Worm (Caenorhabditis elegans) whole organism, L1 larva: ENCODE data around the gene algn-13.

Experiments used
- F16B12.6 ChIP-seq: fragments of 150-350 bp; optimal IDR thresholded peaks from 2 replicates; lab custom pipeline; 2014; ENCODE audit warnings: missing biosample characterization, missing genetic modification characterization
- Y116A8C.19 ChIP-seq: sonication (generic microtip); optimal IDR thresholded peaks from 2 replicates; lab custom pipeline; 2016; ENCODE audit warnings: missing compliant biosample characterization, missing genetic modification characterization, borderline replicate concordance
- aha-1 ChIP-seq: fragments of 150-350 bp; optimal IDR thresholded peaks from 2 replicates; lab custom pipeline; 2014; ENCODE audit warnings: missing biosample characterization, missing genetic modification characterization
- blmp-1 ChIP-seq: fragments of 150-350 bp; optimal IDR thresholded peaks from 2 replicates; lab custom pipeline; 2014; ENCODE audit warnings: missing biosample characterization, missing genetic modification characterization
- ceh-63 ChIP-seq: fragments of 200-800 bp; sonication (Bioruptor generic); optimal IDR thresholded peaks from 2 replicates; lab custom pipeline; 2018; ENCODE audit warnings: mild to moderate bottlenecking, missing genetic modification characterization, missing compliant biosample characterization
- ceh-8 ChIP-seq: fragments of 200-800 bp; sonication (Bioruptor generic); optimal IDR thresholded peaks from 2 replicates; lab custom pipeline; 2018; ENCODE audit warnings: mild to moderate bottlenecking, missing genetic modification characterization, moderate library complexity, missing compliant biosample characterization
- ceh-88 ChIP-seq: fragments of 200-800 bp; sonication (Bioruptor generic); IDR thresholded peaks from 2 replicates; pipeline ENCODE4 v1.3.6; 2022; ENCODE audit warnings: missing genetic modification characterization, missing compliant biosample characterization
- ceh-90 ChIP-seq: sonication (generic microtip); optimal IDR thresholded peaks from 2 replicates; lab custom pipeline; 2016; ENCODE audit warnings: missing genetic modification characterization, missing compliant biosample characterization
- ces-1 ChIP-seq: fragments of 150-350 bp; optimal IDR thresholded peaks from 2 replicates; lab custom pipeline; 2014; ENCODE audit warnings: missing biosample characterization, missing genetic modification reagents, missing genetic modification characterization
- dpl-1 ChIP-seq, 3 experiments: fragments of 150-350 bp in 2 of 3; sonication (generic microtip) in 1 of 3; optimal IDR thresholded peaks; 2 replicates each; lab custom pipeline; 2014 to 2017; ENCODE audit warnings: missing biosample characterization in 3 of 3, missing genetic modification characterization in 3 of 3, missing genetic modification reagents in 3 of 3
- dsc-1 ChIP-seq: sonication (generic microtip); optimal IDR thresholded peaks from 2 replicates; lab custom pipeline; 2016; ENCODE audit warnings: mild to moderate bottlenecking, missing genetic modification characterization, missing compliant biosample characterization
- efl-1 ChIP-seq, 4 experiments: fragments of 150-350 bp; optimal IDR thresholded peaks in 3 of 4; peaks in 1 of 4; 1 replicate in 1 of 4; 2 replicates in 3 of 4; lab custom pipeline; 2014; ENCODE audit warnings: missing biosample characterization in 2 of 4, missing genetic modification characterization in 2 of 4, missing genetic modification reagents in 2 of 4
- efl-3 ChIP-seq: fragments of 200-800 bp; sonication (Bioruptor generic); optimal IDR thresholded peaks from 2 replicates; lab custom pipeline; 2018; ENCODE audit warnings: mild to moderate bottlenecking, missing genetic modification characterization, missing compliant biosample characterization
- ets-5 ChIP-seq: fragments of 200-800 bp; sonication (Bioruptor generic); IDR thresholded peaks from 2 replicates; pipeline ENCODE4 v1.3.6; 2022; ENCODE audit warnings: missing genetic modification characterization, missing compliant biosample characterization
- hlh-17 ChIP-seq: fragments of 200-800 bp; sonication (Bioruptor generic); optimal IDR thresholded peaks from 2 replicates; lab custom pipeline; 2018; ENCODE audit warnings: missing genetic modification characterization, mild to moderate bottlenecking, missing compliant biosample characterization, moderate library complexity, borderline replicate concordance
- hpl-2 ChIP-seq: fragments of 150-350 bp; optimal IDR thresholded peaks from 2 replicates; lab custom pipeline; 2014; ENCODE audit warnings: missing biosample characterization, missing genetic modification reagents, missing genetic modification characterization
- isw-1 ChIP-seq: fragments of 200-800 bp; sonication (Bioruptor generic); IDR thresholded peaks from 2 replicates; pipeline ENCODE4 v1.3.6; 2022; ENCODE audit warnings: missing genetic modification characterization, missing compliant biosample characterization
- lin-13 ChIP-seq: fragments of 150-350 bp; optimal IDR thresholded peaks from 2 replicates; lab custom pipeline; 2014; ENCODE audit warnings: missing biosample characterization, missing genetic modification reagents, missing genetic modification characterization
- lin-39 ChIP-seq: fragments of 150-350 bp; optimal IDR thresholded peaks from 2 replicates; lab custom pipeline; 2014; ENCODE audit warnings: missing biosample characterization, missing genetic modification reagents, missing genetic modification characterization
- mef-2 ChIP-seq: fragments of 150-350 bp; optimal IDR thresholded peaks from 2 replicates; lab custom pipeline; 2014; ENCODE audit warnings: missing biosample characterization, missing genetic modification characterization
- nhr-11 ChIP-seq: fragments of 150-350 bp; optimal IDR thresholded peaks from 2 replicates; lab custom pipeline; 2014; ENCODE audit warnings: missing biosample characterization, missing genetic modification characterization
- nhr-77 ChIP-seq: fragments of 150-350 bp; optimal IDR thresholded peaks from 2 replicates; lab custom pipeline; 2014; ENCODE audit warnings: missing biosample characterization, missing genetic modification characterization
- nhr-84 ChIP-seq: sonication (generic microtip); optimal IDR thresholded peaks from 2 replicates; lab custom pipeline; 2017; ENCODE audit warnings: missing biosample characterization, missing genetic modification characterization
- nhr-90 ChIP-seq: sonication (generic microtip); optimal IDR thresholded peaks from 2 replicates; lab custom pipeline; 2016; ENCODE audit warnings: mild to moderate bottlenecking, missing genetic modification characterization, missing compliant biosample characterization; ENCODE audit not compliant: poor library complexity
- pax-3 ChIP-seq: fragments of 200-800 bp; sonication (Bioruptor generic); optimal IDR thresholded peaks from 2 replicates; lab custom pipeline; 2018; ENCODE audit warnings: mild to moderate bottlenecking, missing genetic modification characterization, moderate library complexity, missing compliant biosample characterization
- pqm-1 ChIP-seq: sonication (generic microtip); optimal IDR thresholded peaks from 3 replicates; lab custom pipeline; 2017; ENCODE audit warnings: missing biosample characterization, missing genetic modification characterization
- rnt-1 ChIP-seq: sonication (generic microtip); optimal IDR thresholded peaks from 2 replicates; lab custom pipeline; 2016; ENCODE audit warnings: mild to moderate bottlenecking, missing genetic modification characterization, moderate library complexity, missing compliant biosample characterization
- skn-1 ChIP-seq: fragments of 150-350 bp; optimal IDR thresholded peaks from 2 replicates; lab custom pipeline; 2014; ENCODE audit warnings: missing biosample characterization, missing genetic modification characterization
- snpc-4 ChIP-seq: fragments of 150-350 bp; optimal IDR thresholded peaks from 2 replicates; lab custom pipeline; 2014; ENCODE audit warnings: missing biosample characterization, missing genetic modification characterization
- snu-23 ChIP-seq: sonication (generic microtip); optimal IDR thresholded peaks from 2 replicates; lab custom pipeline; 2016; ENCODE audit warnings: missing genetic modification characterization, missing compliant biosample characterization
- sup-37 ChIP-seq: fragments of 200-800 bp; sonication (Bioruptor generic); optimal IDR thresholded peaks from 2 replicates; lab custom pipeline; 2018; ENCODE audit warnings: mild to moderate bottlenecking, missing genetic modification characterization, missing compliant biosample characterization
- swsn-7 ChIP-seq: sonication (generic microtip); optimal IDR thresholded peaks from 2 replicates; lab custom pipeline; 2016; ENCODE audit warnings: missing genetic modification characterization, missing compliant biosample characterization
- unc-86 ChIP-seq: sonication (generic microtip); optimal IDR thresholded peaks from 2 replicates; lab custom pipeline; 2016; ENCODE audit warnings: missing genetic modification characterization, missing compliant biosample characterization
- xbp-1 ChIP-seq: sonication (generic microtip); optimal IDR thresholded peaks from 2 replicates; lab custom pipeline; 2016; ENCODE audit warnings: missing genetic modification characterization, missing compliant biosample characterization
- ztf-11 ChIP-seq, 2 experiments: sonication (generic microtip); optimal IDR thresholded peaks; 2 replicates each; lab custom pipeline; 2016 to 2017; ENCODE audit warnings: missing genetic modification characterization in 2 of 2, missing biosample characterization in 1 of 2, missing compliant biosample characterization in 1 of 2

The algn-13 gene

DNA sequence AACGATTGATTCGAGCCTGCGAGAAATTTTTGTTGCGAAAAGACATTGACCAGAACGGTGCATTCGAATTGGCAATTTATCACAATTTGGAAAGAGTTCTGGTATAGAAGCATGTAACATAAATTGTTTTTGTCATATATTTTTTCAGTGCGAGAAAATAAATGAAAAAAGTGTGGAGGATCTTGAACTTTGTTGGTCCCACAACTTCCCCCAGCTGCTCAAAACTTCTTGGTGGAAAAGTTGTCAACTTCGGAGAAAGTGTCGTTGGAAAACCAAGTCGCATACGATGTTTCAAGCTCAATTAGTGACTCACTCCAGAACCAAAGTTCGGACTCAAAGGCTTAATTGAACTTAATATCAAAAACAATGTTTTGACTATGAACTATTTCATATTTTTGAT, 29.8 kb downstream of the algn-13 start:
- TF ChIP-seq F16B12.6 (tag; lab: Kevin White, UChicago) (no peak), lin-13 (no peak), ceh-90 (tag; lab: Kevin White, UChicago) (no peak), dsc-1 (no peak), nhr-90 (tag; lab: Kevin White, UChicago) (no peak), ceh-8 (GFP tag; lab: Kevin White, UChicago) (no peak), snpc-4 (tag; lab: Kevin White, UChicago) (no peak)
- TF ChIP-seq, all 84 proteins: peak for 0

DNA sequence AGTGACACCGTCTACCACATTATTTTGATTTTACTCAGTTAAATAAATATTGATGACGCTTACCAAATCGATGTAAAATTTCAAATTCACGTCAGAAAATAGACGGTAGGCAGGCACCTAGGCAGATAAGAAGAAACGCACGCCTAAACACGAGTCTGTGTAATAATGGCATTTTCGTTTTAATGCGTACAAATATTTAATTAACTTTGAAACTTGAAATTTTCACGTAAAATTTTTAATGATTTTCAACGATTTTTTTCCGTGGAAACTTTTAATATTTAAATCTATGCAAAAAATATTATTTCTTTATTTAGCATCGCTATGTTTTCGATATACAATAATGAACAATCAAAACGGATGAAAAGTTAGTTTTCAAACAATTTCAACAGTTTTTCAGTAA, 30.6 kb downstream of the algn-13 start, which contains the start of gene C06B3.16:
C06B3.16 (plus strand) TSS at position 301 of the 400 bp plus-strand sequence.
- TF ChIP-seq isw-1 (GFP tag; lab: Robert Waterston, UW), result no peak
- no peak for TF ChIP-seq nhr-84 (tag; lab: Kevin White, UChicago)
- no peak for TF ChIP-seq snu-23
- TF ChIP-seq blmp-1 (tag; lab: Kevin White, UChicago), result no peak
- TF ChIP-seq efl-3 (GFP tag; lab: Kevin White, UChicago), result no peak
- no peak for TF ChIP-seq xbp-1 (tag; lab: Kevin White, UChicago)
- TF ChIP-seq mef-2, result no peak
- no peak for TF ChIP-seq Y116A8C.19 (tag; lab: Kevin White, UChicago)
- TF ChIP-seq hlh-17, result no peak
- TF ChIP-seq efl-1 (optimal IDR thresholded peaks at IDR 0.05; lab: Kevin White, UChicago), result no peak
- no peak for TF ChIP-seq efl-1 (GFP tag; optimal IDR thresholded peaks at IDR 0.05 in 1 of 2; lab: Kevin White, UChicago)
- TF ChIP-seq sup-37 (GFP tag; lab: Kevin White, UChicago), result no peak
- no peak for TF ChIP-seq dpl-1 (GFP tag; optimal IDR thresholded peaks at IDR 0.05; lab: Kevin White, UChicago)
- TF ChIP-seq ceh-88 (GFP tag; lab: Robert Waterston, UW), result no peak
- TF ChIP-seq pqm-1 (tag; lab: Kevin White, UChicago), result no peak
- no peak for TF ChIP-seq snpc-4 (tag; lab: Kevin White, UChicago)
- no peak for TF ChIP-seq aha-1 (tag; lab: Kevin White, UChicago)

DNA sequence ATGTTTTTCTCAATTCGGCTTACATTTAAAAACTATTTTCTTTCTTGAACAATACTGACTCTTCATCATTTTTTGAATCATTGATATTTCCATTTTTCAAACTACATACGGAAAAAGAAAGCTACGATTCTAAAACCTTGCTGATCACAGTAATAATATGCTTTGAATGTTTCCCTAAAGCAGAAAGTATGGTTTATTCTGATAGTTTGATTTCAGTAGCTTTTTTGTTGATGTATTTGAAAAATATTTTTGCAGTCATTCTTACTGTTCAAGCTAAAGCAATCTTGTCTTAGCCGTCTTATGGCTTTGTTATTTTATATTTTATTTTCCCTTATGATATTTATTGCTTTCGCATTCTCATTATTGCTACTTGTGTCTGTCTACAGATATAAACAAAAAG, 32.3 kb downstream of the algn-13 start, which contains the start of gene srxa-13:
srxa-13 (plus strand) TSS at position 301 of the 400 bp plus-strand sequence.
- TF ChIP-seq rnt-1, result no peak
- TF ChIP-seq ztf-11 (tag; optimal IDR thresholded peaks at IDR 0.05; lab: Kevin White, UChicago), result no peak

ce11 chrV:13926398-13926797, 35.4 kb downstream of the algn-13 start, which contains the start of gene srxa-12:
TSS of gene srxa-12 (plus strand) at chrV:13926698.
- no peak for TF ChIP-seq nhr-11 (tag; lab: Kevin White, UChicago)
- TF ChIP-seq skn-1, result no peak
- no peak for TF ChIP-seq nhr-77
- TF ChIP-seq ets-5, result no peak
- no peak for TF ChIP-seq Y116A8C.19 (tag; lab: Kevin White, UChicago)
- TF ChIP-seq hpl-2 (GFP tag; lab: Kevin White, UChicago), result no peak
- TF ChIP-seq isw-1 (GFP tag; lab: Robert Waterston, UW), result no peak
- no peak for TF ChIP-seq blmp-1 (tag; lab: Kevin White, UChicago)
- TF ChIP-seq unc-86 (tag; lab: Kevin White, UChicago), result no peak
- no peak for TF ChIP-seq ceh-63 (GFP tag; lab: Kevin White, UChicago)
- TF ChIP-seq snu-23, result no peak
- no peak for TF ChIP-seq nhr-84 (tag; lab: Kevin White, UChicago)
- TF ChIP-seq lin-39 (tag; lab: Kevin White, UChicago), result no peak
- no peak for TF ChIP-seq swsn-7 (tag; lab: Kevin White, UChicago)
- TF ChIP-seq pax-3, result no peak
- no peak for TF ChIP-seq rnt-1
- no peak for TF ChIP-seq mef-2
- no peak for TF ChIP-seq ces-1 (GFP tag; lab: Kevin White, UChicago)
